Worm (Caenorhabditis elegans) whole organism, late embryonic: Measurements from ENCODE around the gene T21B10.4.
A peak's percentile ranks its signal among the peaks of the same experiment; 100 is the strongest.

ENCODE experiments used
- C08G9.2 ChIP-seq: sonication (generic microtip); optimal IDR thresholded peaks from 2 replicates; lab custom pipeline; 2016; ENCODE audit warnings: mild to moderate bottlenecking, missing genetic modification characterization, moderate library complexity, missing compliant biosample characterization
- K09A11.1 ChIP-seq: sonication (generic microtip); optimal IDR thresholded peaks from 2 replicates; lab custom pipeline; 2017; ENCODE audit warnings: antibody characterized with exemption, mild to moderate bottlenecking, missing genetic modification characterization, missing compliant biosample characterization; ENCODE audit not compliant: insufficient read depth
- T23F11.4 ChIP-seq: fragments of 200-800 bp; sonication (Bioruptor generic); optimal IDR thresholded peaks from 2 replicates; lab custom pipeline; 2018; ENCODE audit warnings: mild to moderate bottlenecking, missing genetic modification characterization, missing compliant biosample characterization
- Y22D7AL.16 ChIP-seq: sonication (generic microtip); optimal IDR thresholded peaks from 2 replicates; lab custom pipeline; 2016; ENCODE audit warnings: missing genetic modification characterization, missing compliant biosample characterization
- ahr-1 ChIP-seq: sonication (generic microtip); optimal IDR thresholded peaks from 2 replicates; lab custom pipeline; 2016; ENCODE audit warnings: missing genetic modification characterization, missing compliant biosample characterization
- ama-1 ChIP-seq: fragments of 150-350 bp; optimal IDR thresholded peaks from 2 replicates; lab custom pipeline; 2014
- ceh-14 ChIP-seq: sonication (generic microtip); optimal IDR thresholded peaks from 2 replicates; lab custom pipeline; 2016; ENCODE audit warnings: missing genotype, missing genetic modification characterization, missing compliant biosample characterization
- ceh-18 ChIP-seq: sonication (generic microtip); optimal IDR thresholded peaks from 2 replicates; lab custom pipeline; 2016; ENCODE audit warnings: missing genetic modification characterization, missing compliant biosample characterization
- ceh-19 ChIP-seq: fragments of 200-800 bp; sonication (Bioruptor generic); optimal IDR thresholded peaks from 2 replicates; lab custom pipeline; 2018; ENCODE audit warnings: mild to moderate bottlenecking, missing genetic modification characterization, missing compliant biosample characterization
- ceh-22 ChIP-seq: sonication (generic microtip); optimal IDR thresholded peaks from 2 replicates; lab custom pipeline; 2017; ENCODE audit warnings: missing biosample characterization, missing genetic modification characterization
- ceh-31 ChIP-seq: sonication (generic microtip); optimal IDR thresholded peaks from 2 replicates; lab custom pipeline; 2016; ENCODE audit warnings: missing genetic modification characterization, missing compliant biosample characterization
- ceh-45 ChIP-seq: fragments of 200-800 bp; sonication (Bioruptor generic); IDR thresholded peaks from 2 replicates; pipeline ENCODE4 v1.3.6; 2022; ENCODE audit warnings: missing genetic modification reagents, missing genetic modification characterization, missing compliant biosample characterization
- ceh-48 ChIP-seq: sonication (generic microtip); optimal IDR thresholded peaks from 2 replicates; lab custom pipeline; 2016; ENCODE audit warnings: missing genetic modification characterization, inconsistent platforms, missing compliant biosample characterization
- dmd-4 ChIP-seq: sonication (generic microtip); optimal IDR thresholded peaks from 2 replicates; lab custom pipeline; 2016; ENCODE audit warnings: borderline replicate concordance, missing genetic modification characterization, missing compliant biosample characterization
- elt-4 ChIP-seq: sonication (generic microtip); optimal IDR thresholded peaks from 2 replicates; lab custom pipeline; 2016; ENCODE audit warnings: missing genetic modification characterization, missing compliant biosample characterization
- fax-1 ChIP-seq: sonication (generic microtip); optimal IDR thresholded peaks from 2 replicates; lab custom pipeline; 2016; ENCODE audit warnings: missing genotype, missing genetic modification characterization, missing compliant biosample characterization
- gmeb-2 ChIP-seq: sonication (generic microtip); optimal IDR thresholded peaks from 2 replicates; lab custom pipeline; 2016; ENCODE audit warnings: missing genetic modification characterization, inconsistent platforms, missing compliant biosample characterization
- hlh-15 ChIP-seq: sonication (generic microtip); optimal IDR thresholded peaks from 2 replicates; lab custom pipeline; 2016; ENCODE audit warnings: missing genetic modification characterization, missing compliant biosample characterization
- lin-11 ChIP-seq: fragments of 200-800 bp; sonication (Bioruptor generic); optimal IDR thresholded peaks from 2 replicates; lab custom pipeline; 2018; ENCODE audit warnings: mild to moderate bottlenecking, missing genetic modification characterization, missing compliant biosample characterization
- nhr-11 ChIP-seq: fragments of 150-350 bp; optimal IDR thresholded peaks from 2 replicates; lab custom pipeline; 2014; ENCODE audit warnings: missing biosample characterization, missing genetic modification characterization
- npax-4 ChIP-seq: sonication (generic microtip); optimal IDR thresholded peaks from 2 replicates; lab custom pipeline; 2016; ENCODE audit warnings: missing genetic modification characterization, missing compliant biosample characterization
- odd-2 ChIP-seq: sonication (generic microtip); optimal IDR thresholded peaks from 2 replicates; lab custom pipeline; 2017; ENCODE audit warnings: antibody characterized with exemption, mild to moderate bottlenecking, missing genetic modification characterization, missing compliant biosample characterization
- pag-3 ChIP-seq: sonication (generic microtip); optimal IDR thresholded peaks from 2 replicates; lab custom pipeline; 2016; ENCODE audit warnings: missing compliant biosample characterization, missing genetic modification characterization, borderline replicate concordance
- pax-1 ChIP-seq: fragments of 150-350 bp; optimal IDR thresholded peaks from 2 replicates; lab custom pipeline; 2014; ENCODE audit warnings: missing biosample characterization, missing genetic modification characterization
- pha-2 ChIP-seq: sonication (generic microtip); optimal IDR thresholded peaks from 2 replicates; lab custom pipeline; 2017; ENCODE audit warnings: mild to moderate bottlenecking, missing genetic modification characterization, missing compliant biosample characterization
- pros-1 ChIP-seq: fragments of 150-350 bp; optimal IDR thresholded peaks from 2 replicates; lab custom pipeline; 2014; ENCODE audit warnings: missing biosample characterization, missing genetic modification reagents, missing genetic modification characterization
- syd-9 ChIP-seq: sonication (generic microtip); optimal IDR thresholded peaks from 2 replicates; lab custom pipeline; 2016; ENCODE audit warnings: mild to moderate bottlenecking, missing genetic modification characterization, moderate library complexity, missing compliant biosample characterization
- tbx-2 ChIP-seq: sonication (generic microtip); optimal IDR thresholded peaks from 2 replicates; lab custom pipeline; 2016; ENCODE audit warnings: missing genetic modification characterization, missing compliant biosample characterization
- unc-42 ChIP-seq: sonication (generic microtip); optimal IDR thresholded peaks from 2 replicates; lab custom pipeline; 2016; ENCODE audit warnings: missing genotype, missing genetic modification characterization, missing compliant biosample characterization
- unc-55 ChIP-seq: sonication (generic microtip); optimal IDR thresholded peaks from 2 replicates; lab custom pipeline; 2017; ENCODE audit warnings: missing biosample characterization, missing genetic modification reagents, missing genetic modification characterization
- unc-86 ChIP-seq: sonication (generic microtip); optimal IDR thresholded peaks from 2 replicates; lab custom pipeline; 2016; ENCODE audit warnings: missing genetic modification characterization, missing compliant biosample characterization

T21B10.4 gene

DNA sequence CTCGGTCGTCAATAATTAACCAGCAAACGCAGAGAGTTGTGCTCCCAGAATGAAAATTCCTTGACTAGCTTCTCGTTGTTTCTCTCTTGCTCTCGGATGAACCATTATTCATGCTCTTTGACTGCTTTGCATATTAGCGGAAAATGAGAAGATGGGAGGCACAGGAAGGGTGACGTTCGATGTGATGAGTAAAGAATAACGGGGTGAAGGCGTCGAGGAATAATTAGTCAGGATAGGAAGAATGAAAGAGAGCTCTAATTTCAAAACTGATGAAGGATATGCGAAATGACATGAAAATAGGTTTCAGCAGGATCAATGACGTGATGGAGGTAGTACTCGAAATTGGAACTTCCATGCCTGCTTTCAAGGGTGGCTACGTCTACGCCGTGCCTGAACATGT lies 10.6 kb downstream of the T21B10.4 start:
- TF ChIP-seq hlh-15 (tag; lab: Kevin White, UChicago) (no peak), ahr-1 (no peak), ceh-31 (tag; lab: Kevin White, UChicago) (peak; percentile 43), gmeb-2 (no peak), ceh-14 (peak; percentile 27)

DNA sequence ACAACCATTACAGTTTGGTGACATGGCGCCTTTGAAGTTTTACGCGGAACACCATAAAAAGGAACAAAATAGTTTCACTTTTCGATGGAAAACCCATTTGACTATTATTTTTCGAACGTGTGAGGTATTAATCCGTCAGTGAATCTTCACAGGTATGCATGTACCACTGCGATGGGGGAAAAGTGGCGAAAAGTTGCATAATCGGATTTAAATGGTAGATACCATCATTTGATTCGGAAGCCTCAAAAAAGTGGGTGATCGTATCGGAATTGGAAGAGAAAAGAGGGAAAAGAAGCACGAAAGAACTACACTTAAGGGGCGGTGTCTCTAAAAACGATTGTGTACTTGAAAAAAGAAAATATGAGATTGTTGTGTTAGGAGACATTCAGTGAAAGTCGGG lies 13.0 kb downstream of the T21B10.4 start:
- TF ChIP-seq tbx-2 (tag; lab: Kevin White, UChicago) (no peak), npax-4 (tag; lab: Kevin White, UChicago) (no peak)

- TF ChIP-seq unc-42 (tag; lab: Kevin White, UChicago) (peak; percentile 95), ceh-14 (peak; percentile 9), nhr-11 (tag; lab: Kevin White, UChicago) (no peak)
Observed at ce11 chrII:8956896-8957295, 16.2 kb downstream of the T21B10.4 start.

DNA sequence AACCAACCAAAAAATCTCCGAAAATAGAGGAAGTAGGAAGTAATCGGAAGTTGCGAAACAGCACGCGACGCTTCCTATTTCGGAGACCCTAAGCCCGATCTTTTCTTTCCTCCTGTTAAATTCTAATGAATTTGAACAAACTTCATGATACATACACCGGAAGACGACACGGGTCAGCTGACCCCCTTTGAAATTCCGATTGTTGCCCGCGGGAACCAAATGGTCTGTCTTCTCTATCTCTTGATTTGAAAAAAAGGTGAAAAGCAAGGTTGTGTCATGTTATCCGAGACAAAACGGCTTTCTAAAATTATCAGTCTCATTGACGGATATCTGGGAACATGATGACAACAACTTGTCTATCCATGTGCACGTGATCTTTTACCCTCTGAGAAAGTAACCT lies 18.4 kb downstream of the T21B10.4 start:
- TF ChIP-seq unc-55 (GFP tag; lab: Kevin White, UChicago) (peak; percentile 66), ceh-18 (tag; lab: Kevin White, UChicago) (peak; percentile 16), tbx-2 (tag; lab: Kevin White, UChicago) (no peak)

DNA sequence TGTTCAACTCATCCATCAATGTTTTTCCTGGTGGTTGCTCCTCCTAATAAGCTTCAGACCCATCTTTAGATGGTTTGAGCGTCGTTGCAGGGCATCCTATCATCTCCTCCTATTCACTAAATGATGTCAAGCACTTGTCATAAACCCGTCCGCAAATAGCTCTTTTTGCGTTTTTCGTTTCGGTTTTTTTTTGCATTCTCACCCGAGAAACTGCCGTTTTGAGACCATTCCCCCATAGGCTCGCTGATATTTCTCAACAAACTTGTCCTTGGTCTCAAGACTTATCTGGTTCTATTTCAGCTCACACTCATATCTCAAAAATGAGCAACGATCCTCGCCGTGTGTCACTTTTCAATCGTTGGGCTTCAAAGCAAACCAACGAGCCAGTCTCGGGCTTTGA lies 19.7 kb downstream of the T21B10.4 start, which contains the start of gene cal-2:
Gene cal-2 (plus strand): TSS at position 301 of the 400 bp plus-strand sequence.
- TF ChIP-seq ceh-48 (tag; lab: Kevin White, UChicago) (no peak), elt-4 (tag; lab: Kevin White, UChicago) (no peak), pag-3 (no peak), dmd-4 (tag; lab: Kevin White, UChicago) (no peak), odd-2 (tag; lab: Kevin White, UChicago) (no peak), ceh-22 (no peak), ama-1 (lab: Kevin White, UChicago) (no peak), ahr-1 (no peak), unc-86 (tag; lab: Kevin White, UChicago) (no peak), ceh-18 (tag; lab: Kevin White, UChicago) (no peak), Y22D7AL.16 (tag; lab: Kevin White, UChicago) (no peak), syd-9 (tag; lab: Kevin White, UChicago) (no peak), unc-55 (GFP tag; lab: Kevin White, UChicago) (no peak), K09A11.1 (tag; lab: Kevin White, UChicago) (no peak), pax-1 (tag; lab: Kevin White, UChicago) (no peak), ceh-31 (tag; lab: Kevin White, UChicago) (no peak), nhr-11 (tag; lab: Kevin White, UChicago) (no peak), C08G9.2 (tag; lab: Kevin White, UChicago) (no peak)

- TF ChIP-seq pha-2 (tag; lab: Kevin White, UChicago) (no peak), unc-55 (GFP tag; lab: Kevin White, UChicago) (peak; percentile 70), ceh-19 (GFP tag; lab: Kevin White, UChicago) (no peak)
- TF ChIP-seq, all 69 proteins: peak for 1
Observed at ce11 chrII:8961450-8961849, 20.8 kb downstream of the T21B10.4 start.

DNA sequence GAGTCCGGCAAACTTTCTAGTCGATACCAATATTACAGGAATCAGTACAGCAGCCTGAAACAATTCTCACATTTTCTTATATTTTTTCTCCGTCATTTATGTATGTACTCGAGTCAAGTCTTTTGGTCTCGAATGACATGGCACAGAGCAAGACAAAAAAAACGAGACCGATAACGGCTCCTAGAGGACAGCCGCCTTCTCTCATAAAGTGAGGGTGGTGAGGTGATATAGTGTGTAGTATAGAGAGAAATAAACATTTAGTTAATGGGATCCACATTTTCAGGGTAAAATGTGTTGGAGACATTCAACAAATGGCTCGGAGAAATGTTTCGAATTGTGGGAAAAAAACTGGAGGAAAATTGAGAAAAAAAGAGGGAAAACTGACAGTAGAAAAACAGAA lies 21.5 kb downstream of the T21B10.4 start:
- TF ChIP-seq npax-4 (tag; lab: Kevin White, UChicago) (no peak), ceh-45 (GFP tag; lab: Robert Waterston, UW) (no peak), dmd-4 (tag; lab: Kevin White, UChicago) (no peak), ceh-48 (tag; lab: Kevin White, UChicago) (no peak), T23F11.4 (no peak), ceh-18 (tag; lab: Kevin White, UChicago) (peak; percentile 42), fax-1 (tag; lab: Kevin White, UChicago) (no peak), pros-1 (no peak), lin-11 (tag; lab: Kevin White, UChicago) (no peak)
